Fruit fly (Drosophila melanogaster) whole organism, prepupa: ENCODE results near the gene CG33128.

ENCODE experiments used
- CG16779 ChIP-seq: fragments of 200-800 bp; sonication (Bioruptor generic); optimal IDR thresholded peaks from 3 replicates; lab custom pipeline; 2017; ENCODE audit warnings: missing biosample characterization, mild to moderate bottlenecking, missing genetic modification characterization
- CG6163 ChIP-seq: fragments of 200-800 bp; sonication (Bioruptor generic); IDR thresholded peaks from 3 replicates; pipeline ENCODE4 v1.3.6; 2022; ENCODE audit warnings: missing biosample characterization, missing genetic modification characterization
- CG9139 ChIP-seq: fragments of 200-800 bp; sonication (Bioruptor generic); optimal IDR thresholded peaks from 3 replicates; lab custom pipeline; 2017; ENCODE audit warnings: missing biosample characterization, mild to moderate bottlenecking, missing genetic modification characterization
- Hr38 ChIP-seq: sonication (Bioruptor generic); optimal IDR thresholded peaks from 2 replicates; lab custom pipeline; 2016; ENCODE audit warnings: missing biosample characterization, missing genetic modification characterization
- Hr39 ChIP-seq: fragments of 200-800 bp; sonication (Bioruptor generic); optimal IDR thresholded peaks from 2 replicates; lab custom pipeline; 2016; ENCODE audit warnings: missing biosample characterization, missing genetic modification characterization
- achi ChIP-seq: fragments of 200-800 bp; sonication (Bioruptor generic); optimal IDR thresholded peaks from 3 replicates; lab custom pipeline; 2016; ENCODE audit warnings: missing biosample characterization, missing genetic modification characterization
- fd85E ChIP-seq: fragments of 200-800 bp; sonication (Bioruptor generic); optimal IDR thresholded peaks from 3 replicates; lab custom pipeline; 2016; ENCODE audit warnings: missing biosample characterization, missing genetic modification characterization

DNA sequence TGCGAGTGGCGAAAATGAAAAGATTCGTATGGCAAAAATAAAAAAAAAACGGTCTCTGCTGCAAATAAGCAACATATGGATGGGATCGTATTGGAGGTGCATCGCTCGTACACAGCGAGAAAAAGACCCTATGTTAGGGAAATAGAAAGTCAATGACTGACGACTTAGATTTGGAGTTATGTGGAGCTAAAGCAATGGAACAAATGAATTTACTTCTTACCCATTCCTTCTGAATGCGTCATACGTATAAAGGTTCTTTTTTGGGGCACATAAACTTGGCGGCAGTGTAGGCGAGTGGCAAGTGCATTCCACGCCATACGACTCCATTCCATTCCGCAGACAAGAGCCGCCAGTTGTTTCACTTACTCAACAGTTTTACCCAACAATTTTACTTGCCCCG, 23.1 kb upstream of the CG33128 start:
- TF ChIP-seq CG9139 (GFP tag; lab: Kevin White, UChicago) (peak; percentile 65), achi (GFP tag; lab: Kevin White, UChicago) (peak; percentile 75), CG6163 (GFP tag; lab: Robert Waterston, UW) (peak; percentile 85), fd85E (GFP tag; lab: Kevin White, UChicago) (peak; percentile 19), CG16779 (tag; lab: Kevin White, UChicago) (peak; percentile 24), Hr38 (no peak), Hr39 (peak; percentile 75)
